Worm (Caenorhabditis elegans): ENCODE results near the gene hpo-8.

The hpo-8 gene

ce11 chrV:6888828-6889227 lies 49.7 kb downstream of the hpo-8 start (continued):
- no peak for TF ChIP-seq K09A11.1 (tag; optimal IDR thresholded peaks at IDR 0.05; ENCODE audit: insufficient read depth)
- peak; percentile 19 for TF ChIP-seq lim-6 (tag; optimal IDR thresholded peaks at IDR 0.05)
- peak; percentile 62 for TF ChIP-seq K02D7.2 (tag; optimal IDR thresholded peaks at IDR 0.05)
- no peak for TF ChIP-seq tbx-7 (tag; optimal IDR thresholded peaks at IDR 0.05)
- peak; percentile 70 for TF ChIP-seq hlh-13 (GFP tag; optimal IDR thresholded peaks at IDR 0.05)
- TF ChIP-seq odd-2 (tag; optimal IDR thresholded peaks at IDR 0.05): peak; percentile 18
- TF ChIP-seq sox-2 (GFP tag; IDR thresholded peaks at IDR 0.05): peak; percentile 47; the same call in 1 of the 2 replicates
- TF ChIP-seq ets-4 (tag; optimal IDR thresholded peaks at IDR 0.05): no peak
- TF ChIP-seq sox-4 (tag; optimal IDR thresholded peaks at IDR 0.05): peak; percentile 82
- peak; percentile 70 for TF ChIP-seq Y22D7AL.16 (tag; optimal IDR thresholded peaks at IDR 0.05)
- no peak for TF ChIP-seq hlh-30 (tag; optimal IDR thresholded peaks at IDR 0.05; ENCODE audit: insufficient read depth)
- peak; percentile 71 for TF ChIP-seq F13H6.1 (tag; optimal IDR thresholded peaks at IDR 0.05)
- peak; percentile 90 for TF ChIP-seq pqm-1 (tag; optimal IDR thresholded peaks at IDR 0.05)
- peak; percentile 78 for TF ChIP-seq ceh-6 (GFP tag; optimal IDR thresholded peaks at IDR 0.05)
- TF ChIP-seq ceh-34 (tag; optimal IDR thresholded peaks at IDR 0.05): peak; percentile 83
- peak; percentile 82 for TF ChIP-seq elt-2 (tag; optimal IDR thresholded peaks at IDR 0.05)
- peak; percentile 58 for TF ChIP-seq hlh-8 (tag; optimal IDR thresholded peaks at IDR 0.05)
- no peak for TF ChIP-seq ceh-22 (tag; optimal IDR thresholded peaks at IDR 0.05)
- TF ChIP-seq ceh-48 (tag; optimal IDR thresholded peaks at IDR 0.05): peak; percentile 46
- no peak for TF ChIP-seq elt-4 (tag; optimal IDR thresholded peaks at IDR 0.05)
- TF ChIP-seq ceh-18 (tag; optimal IDR thresholded peaks at IDR 0.05): peak; percentile 74
- TF ChIP-seq fax-1 (tag; optimal IDR thresholded peaks at IDR 0.05): peak; percentile 64
- peak; percentile 73 for TF ChIP-seq ceh-14 (tag; optimal IDR thresholded peaks at IDR 0.05)
- peak; percentile 61 for TF ChIP-seq ceh-24 (tag; optimal IDR thresholded peaks at IDR 0.05)
- TF ChIP-seq ahr-1 (tag; optimal IDR thresholded peaks at IDR 0.05): peak; percentile 50
- peak; percentile 78 for TF ChIP-seq ceh-19 (GFP tag; optimal IDR thresholded peaks at IDR 0.05)

All from whole organism, late embryonic.